Worm (Caenorhabditis elegans) whole organism, young adult: Measurements from ENCODE around the gene ppk-2.

Experiments used
- B0336.3 ChIP-seq: fragments of 200-800 bp; sonication (Bioruptor generic); IDR thresholded peaks from 2 replicates; pipeline ENCODE4 v1.3.6; 2022; ENCODE audit warnings: missing genetic modification characterization, missing compliant biosample characterization
- D2030.7 ChIP-seq: fragments of 200-800 bp; sonication (Bioruptor generic); IDR thresholded peaks from 2 replicates; pipeline ENCODE4 v1.3.6; 2022; ENCODE audit warnings: missing genetic modification reagents, missing genetic modification characterization, missing compliant biosample characterization
- F10E7.11 ChIP-seq: sonication (generic microtip); optimal IDR thresholded peaks from 2 replicates; lab custom pipeline; 2017; ENCODE audit warnings: mild to moderate bottlenecking, missing genetic modification characterization, moderate library complexity, missing compliant biosample characterization
- F33H1.4 ChIP-seq: fragments of 200-800 bp; sonication (Bioruptor generic); IDR thresholded peaks from 2 replicates; pipeline ENCODE4 v1.3.6; 2022; ENCODE audit warnings: missing genetic modification reagents, missing genetic modification characterization, missing compliant biosample characterization
- F49E8.2 ChIP-seq: sonication (generic microtip); optimal IDR thresholded peaks from 3 replicates; lab custom pipeline; 2017; ENCODE audit warnings: missing genetic modification characterization, mild to moderate bottlenecking, missing compliant biosample characterization, antibody characterized with exemption, moderate library complexity; ENCODE audit not compliant: insufficient read depth
- F57A8.1 ChIP-seq: fragments of 200-800 bp; sonication (Bioruptor generic); optimal IDR thresholded peaks from 2 replicates; lab custom pipeline; 2018; ENCODE audit warnings: mild to moderate bottlenecking, missing genetic modification characterization, moderate library complexity, missing compliant biosample characterization
- K11D2.4 ChIP-seq: fragments of 200-800 bp; sonication (Bioruptor generic); IDR thresholded peaks from 2 replicates; pipeline ENCODE4 v1.3.6; 2022; ENCODE audit warnings: missing genetic modification reagents, missing genetic modification characterization, missing compliant biosample characterization
- Y53G8AR.9 ChIP-seq: fragments of 200-800 bp; sonication (Bioruptor generic); conservative IDR thresholded peaks from 2 replicates; pipeline ENCODE4 v1.3.6; 2022; ENCODE audit warnings: missing genetic modification reagents, missing genetic modification characterization, missing compliant biosample characterization
- Y56A3A.18 ChIP-seq: fragments of 200-800 bp; sonication (Bioruptor generic); IDR thresholded peaks from 2 replicates; pipeline ENCODE4 v1.3.6; 2022; ENCODE audit warnings: missing genetic modification reagents, missing genetic modification characterization, missing compliant biosample characterization
- akir-1 ChIP-seq: fragments of 200-800 bp; sonication (Bioruptor generic); optimal IDR thresholded peaks from 2 replicates; lab custom pipeline; 2018; ENCODE audit warnings: mild to moderate bottlenecking, missing genetic modification characterization, moderate library complexity, missing compliant biosample characterization
- athp-1 ChIP-seq: sonication (generic microtip); optimal IDR thresholded peaks from 2 replicates; lab custom pipeline; 2017; ENCODE audit warnings: mild to moderate bottlenecking, missing genetic modification characterization, missing compliant biosample characterization
- ccch-3 ChIP-seq: fragments of 200-800 bp; sonication (Bioruptor generic); optimal IDR thresholded peaks from 2 replicates; lab custom pipeline; 2018; ENCODE audit warnings: mild to moderate bottlenecking, missing genetic modification characterization, missing compliant biosample characterization
- cebp-1 ChIP-seq, 2 experiments: fragments of 200-800 bp in 1 of 2; sonication (Bioruptor generic) in 1 of 2; sonication (generic microtip) in 1 of 2; IDR thresholded peaks in 1 of 2; optimal IDR thresholded peaks in 1 of 2; 2 replicates each; pipeline versions ENCODE4 v1.3.6 to Lab custom; 2017 to 2022; ENCODE audit warnings: missing compliant biosample characterization in 2 of 2, missing genetic modification characterization in 2 of 2, mild to moderate bottlenecking in 1 of 2, missing genetic modification reagents in 1 of 2, moderate library complexity in 1 of 2
- ceh-100 ChIP-seq: fragments of 200-800 bp; sonication (Bioruptor generic); IDR thresholded peaks from 2 replicates; pipeline ENCODE4 v1.3.6; 2022; ENCODE audit warnings: missing genetic modification reagents, missing genetic modification characterization, missing compliant biosample characterization
- chd-7 ChIP-seq: sonication (generic microtip); optimal IDR thresholded peaks from 2 replicates; lab custom pipeline; 2016; ENCODE audit warnings: mild to moderate bottlenecking, missing genetic modification characterization, moderate library complexity, missing compliant biosample characterization
- dox-1 ChIP-seq: fragments of 200-800 bp; sonication (Bioruptor generic); IDR thresholded peaks from 2 replicates; pipeline ENCODE4 v1.3.6; 2022; ENCODE audit warnings: missing genetic modification reagents, missing genetic modification characterization, missing compliant biosample characterization
- dpff-1 ChIP-seq: sonication (generic microtip); optimal IDR thresholded peaks from 2 replicates; lab custom pipeline; 2017; ENCODE audit warnings: mild to moderate bottlenecking, missing genetic modification characterization, missing compliant biosample characterization
- dpl-1 ChIP-seq: fragments of 150-350 bp; optimal IDR thresholded peaks from 2 replicates; lab custom pipeline; 2014; ENCODE audit warnings: missing biosample characterization, missing genetic modification reagents, missing genetic modification characterization
- efl-1 ChIP-seq: fragments of 150-350 bp; optimal IDR thresholded peaks from 2 replicates; lab custom pipeline; 2014; ENCODE audit warnings: missing biosample characterization, missing genetic modification reagents, missing genetic modification characterization
- him-1 ChIP-seq: sonication (generic microtip); optimal IDR thresholded peaks from 2 replicates; lab custom pipeline; 2016; ENCODE audit warnings: missing genotype, missing genetic modification reagents, missing genetic modification characterization, missing compliant biosample characterization
- hlh-12 ChIP-seq: sonication (generic microtip); optimal IDR thresholded peaks from 2 replicates; lab custom pipeline; 2016; ENCODE audit warnings: missing genetic modification characterization, missing compliant biosample characterization
- hmg-1.2 ChIP-seq: fragments of 200-800 bp; sonication (Bioruptor generic); IDR thresholded peaks from 2 replicates; pipeline ENCODE4 v1.3.6; 2022; ENCODE audit warnings: missing genetic modification reagents, missing genetic modification characterization, missing compliant biosample characterization
- lin-35 ChIP-seq, 3 experiments: fragments of 150-350 bp in 2 of 3; sonication (generic microtip) in 1 of 3; optimal IDR thresholded peaks; 2 replicates each; lab custom pipeline; 2014 to 2018; ENCODE audit warnings: missing biosample characterization in 3 of 3, missing genetic modification characterization in 3 of 3, missing genetic modification reagents in 3 of 3
- lin-40 ChIP-seq: sonication (generic microtip); optimal IDR thresholded peaks from 2 replicates; lab custom pipeline; 2016; ENCODE audit warnings: missing genetic modification characterization, mild to moderate bottlenecking, missing compliant biosample characterization, missing genotype, missing genetic modification reagents
- lin-54 ChIP-seq: fragments of 200-800 bp; sonication (Bioruptor generic); optimal IDR thresholded peaks from 2 replicates; lab custom pipeline; 2018; ENCODE audit warnings: mild to moderate bottlenecking, missing genetic modification characterization, missing compliant biosample characterization
- lsl-1 ChIP-seq: fragments of 200-800 bp; sonication (Bioruptor generic); optimal IDR thresholded peaks from 2 replicates; lab custom pipeline; 2018; ENCODE audit warnings: mild to moderate bottlenecking, missing genetic modification characterization, moderate library complexity, missing compliant biosample characterization
- madf-6 ChIP-seq: fragments of 200-800 bp; sonication (Bioruptor generic); IDR thresholded peaks from 2 replicates; pipeline ENCODE4 v1.3.6; 2022; ENCODE audit warnings: missing genetic modification reagents, missing genetic modification characterization, missing compliant biosample characterization
- mcd-1 ChIP-seq: fragments of 200-800 bp; sonication (Bioruptor generic); IDR thresholded peaks from 2 replicates; pipeline ENCODE4 v1.3.6; 2022; ENCODE audit warnings: missing genetic modification reagents, missing genetic modification characterization, missing compliant biosample characterization
- mes-4 ChIP-seq: sonication (generic microtip); optimal IDR thresholded peaks from 2 replicates; lab custom pipeline; 2016; ENCODE audit warnings: missing genotype, missing genetic modification characterization, missing compliant biosample characterization
- nhr-179 ChIP-seq: sonication (generic microtip); optimal IDR thresholded peaks from 2 replicates; lab custom pipeline; 2016; ENCODE audit warnings: mild to moderate bottlenecking, missing genetic modification characterization, missing compliant biosample characterization
- pbrm-1 ChIP-seq: fragments of 200-800 bp; sonication (Bioruptor generic); IDR thresholded peaks from 2 replicates; pipeline ENCODE4 v1.3.6; 2022; ENCODE audit warnings: missing genetic modification reagents, missing genetic modification characterization, missing compliant biosample characterization
- rcor-1 ChIP-seq: fragments of 200-800 bp; sonication (Bioruptor generic); IDR thresholded peaks from 2 replicates; pipeline ENCODE4 v1.3.6; 2022; ENCODE audit warnings: missing genetic modification reagents, missing genetic modification characterization, missing compliant biosample characterization
- rpc-1 ChIP-seq, 2 experiments: fragments of 150-350 bp in 1 of 2; sonication (generic microtip) in 1 of 2; optimal IDR thresholded peaks; 2 replicates each; lab custom pipeline; 2014 to 2018; ENCODE audit warnings: missing biosample characterization in 1 of 2, missing genetic modification characterization in 1 of 2, missing genetic modification reagents in 1 of 2, missing genotype in 1 of 2
- snpc-1.3 ChIP-seq: sonication (generic microtip); optimal IDR thresholded peaks from 2 replicates; lab custom pipeline; 2017; ENCODE audit warnings: missing genetic modification characterization, mild to moderate bottlenecking, missing compliant biosample characterization, antibody characterized with exemption, moderate library complexity, missing genotype, missing genetic modification reagents; ENCODE audit not compliant: insufficient read depth
- snpc-3.4 ChIP-seq: sonication (generic microtip); optimal IDR thresholded peaks from 2 replicates; lab custom pipeline; 2017; ENCODE audit warnings: missing genetic modification characterization, mild to moderate bottlenecking, missing compliant biosample characterization, antibody characterized with exemption, moderate library complexity, missing genotype, missing genetic modification reagents
- snpc-4 ChIP-seq, 5 experiments: fragments of 150-350 bp in 1 of 5; sonication (generic microtip) in 4 of 5; optimal IDR thresholded peaks; 2 replicates each; lab custom pipeline; 2014 to 2018; ENCODE audit warnings: missing genetic modification characterization in 5 of 5, missing biosample characterization in 3 of 5, antibody characterized with exemption in 2 of 5, mild to moderate bottlenecking in 2 of 5, missing compliant biosample characterization in 2 of 5, missing genotype in 2 of 5, moderate library complexity in 2 of 5, missing genetic modification reagents in 1 of 5
- tbp1 ChIP-seq: fragments of 200-800 bp; sonication (Bioruptor generic); optimal IDR thresholded peaks from 2 replicates; lab custom pipeline; 2018; ENCODE audit warnings: mild to moderate bottlenecking, missing genetic modification characterization, missing compliant biosample characterization
- xnd-1 ChIP-seq: sonication (generic microtip); optimal IDR thresholded peaks from 2 replicates; lab custom pipeline; 2016; ENCODE audit warnings: missing genotype, missing genetic modification reagents, missing genetic modification characterization, missing compliant biosample characterization
- zfh-2 ChIP-seq: fragments of 200-800 bp; sonication (Bioruptor generic); conservative IDR thresholded peaks from 2 replicates; pipeline ENCODE4 v1.3.6; 2022; ENCODE audit warnings: missing genetic modification reagents, missing genetic modification characterization, missing compliant biosample characterization
- ztf-6 ChIP-seq: fragments of 200-800 bp; sonication (Bioruptor generic); IDR thresholded peaks from 2 replicates; pipeline ENCODE4 v1.3.6; 2022; ENCODE audit warnings: missing genetic modification reagents, missing genetic modification characterization, missing compliant biosample characterization

The ppk-2 gene

DNA sequence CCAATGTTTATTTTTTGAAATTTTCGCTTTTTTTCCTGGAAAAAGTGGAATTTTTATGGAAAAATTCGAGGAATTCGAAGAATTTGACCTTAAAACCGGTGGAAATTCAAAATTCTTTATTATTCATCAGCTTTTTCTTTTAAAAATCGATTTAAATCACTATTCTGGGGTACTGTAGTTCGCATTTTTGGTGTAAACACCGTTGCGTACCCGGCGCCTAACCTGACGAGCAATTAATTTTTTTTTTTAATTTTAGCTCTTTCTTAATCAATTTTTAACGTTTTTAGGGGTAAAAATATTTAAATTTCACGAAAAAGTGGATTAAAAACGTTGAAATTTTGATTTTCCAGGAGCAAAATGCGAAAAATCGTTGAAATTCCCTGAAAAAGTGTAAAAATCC lies 31.8 kb downstream of the ppk-2 start:
- TF ChIP-seq lsl-1 (peak; percentile 82), Y56A3A.18 (GFP tag; lab: Robert Waterston, UW) (no peak), ztf-6 (no peak), dpff-1 (tag; lab: Kevin White, UChicago) (no peak), lin-54 (GFP tag; lab: Kevin White, UChicago) (peak; percentile 48), F33H1.4 (peak; percentile 23; the same call in 1 of the 2 replicates), cebp-1 (GFP tag; IDR thresholded peaks at IDR 0.05; lab: Robert Waterston, UW) (no peak), cebp-1 (tag; optimal IDR thresholded peaks at IDR 0.05; lab: Kevin White, UChicago) (no peak), F10E7.11 (no peak), ceh-100 (GFP tag; lab: Robert Waterston, UW) (no peak), madf-6 (GFP tag; lab: Robert Waterston, UW) (peak; percentile 59; the same call in 1 of the 2 replicates)

DNA sequence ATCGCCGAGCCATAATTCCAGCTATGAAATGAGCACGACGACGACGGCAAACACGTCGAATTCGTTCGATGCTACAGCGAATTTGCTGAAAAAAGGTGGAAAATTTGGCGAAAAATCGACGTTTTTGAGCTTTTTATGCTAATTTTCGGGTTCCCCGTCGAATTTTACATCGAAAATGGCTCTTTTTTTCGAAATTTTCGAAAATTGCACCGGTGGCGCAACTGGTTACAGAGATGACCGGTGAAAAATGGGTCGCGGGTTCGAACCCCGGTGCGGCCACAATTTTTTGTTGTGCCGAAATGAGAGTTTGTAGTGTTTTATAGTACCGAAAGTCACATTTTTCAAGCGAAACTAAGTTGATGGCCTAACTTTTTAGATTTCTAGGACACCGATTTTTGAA lies 35.4 kb downstream of the ppk-2 start:
- TF ChIP-seq tbp1 (GFP tag; lab: Kevin White, UChicago) (peak; percentile 70), akir-1 (GFP tag; lab: Kevin White, UChicago) (no peak), rpc-1 (optimal IDR thresholded peaks at IDR 0.05; lab: Kevin White, UChicago) (no peak), rpc-1 (tag; optimal IDR thresholded peaks at IDR 0.05; lab: Kevin White, UChicago) (peak; percentile 53), zfh-2 (GFP tag; lab: Robert Waterston, UW) (0 out of 2 replicates have a peak, but pooled peaks have one; percentile 3)

DNA sequence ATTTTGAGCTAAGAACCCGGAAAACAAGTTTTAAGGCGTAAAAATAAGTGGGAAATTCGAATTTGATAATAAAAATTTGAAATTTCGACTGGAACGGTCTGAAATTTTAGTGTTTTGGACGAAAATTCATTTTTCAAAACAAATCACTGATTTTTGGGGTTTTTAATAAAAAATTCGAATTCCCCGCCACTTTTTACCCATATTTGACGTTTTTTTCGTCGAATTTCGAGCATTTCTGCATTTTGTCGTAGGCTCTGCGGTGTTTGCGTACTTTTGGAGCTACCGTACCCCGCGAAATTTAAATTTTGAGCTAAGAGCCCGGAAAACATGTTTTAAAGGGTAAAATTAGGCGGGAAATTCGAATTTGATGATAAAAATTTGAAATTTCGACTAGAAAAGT lies 48.5 kb downstream of the ppk-2 start:
- no peak for TF ChIP-seq mes-4 (tag; lab: Kevin White, UChicago)
- TF ChIP-seq lsl-1, result peak; percentile 30
- TF ChIP-seq K11D2.4, result no peak

DNA sequence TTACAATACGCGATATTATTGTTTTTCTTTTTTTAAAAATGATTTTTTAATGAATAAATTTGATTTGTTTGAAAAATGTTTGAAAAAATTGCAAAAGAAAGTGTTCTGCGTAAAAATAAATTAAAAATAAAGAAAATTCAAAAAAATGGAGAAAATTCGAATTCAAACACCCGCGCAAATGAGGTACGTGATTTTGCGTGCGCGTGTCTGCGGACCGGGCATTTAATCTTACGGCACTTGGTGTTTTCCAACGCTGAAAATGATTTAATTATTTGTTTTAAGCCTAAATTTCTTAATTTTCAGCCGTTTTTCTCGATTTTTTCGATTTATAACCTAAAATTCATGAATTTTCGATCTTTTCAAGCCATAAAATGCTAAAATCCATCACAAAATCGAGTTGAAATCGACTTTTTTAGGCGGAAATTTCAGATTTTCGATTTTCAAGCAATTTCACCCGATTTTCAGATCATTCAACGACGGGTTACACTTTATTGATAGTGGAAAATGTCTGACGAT lies 49.4 kb downstream of the ppk-2 start, which contains the start of gene gcn-1:
gcn-1 (plus strand) TSS at position 466 of the 516 bp plus-strand sequence.
- TF ChIP-seq F49E8.2 (tag; lab: Kevin White, UChicago) (no peak), nhr-179 (tag; lab: Kevin White, UChicago) (no peak), efl-1 (GFP tag; lab: Kevin White, UChicago) (peak; percentile 84), snpc-1.3 (tag; lab: Kevin White, UChicago) (peak; percentile 45), pbrm-1 (GFP tag; lab: Robert Waterston, UW) (peak; percentile 48; the same call in 1 of the 2 replicates), D2030.7 (GFP tag; lab: Robert Waterston, UW) (peak; percentile 25; the same call in 1 of the 2 replicates), lin-54 (GFP tag; lab: Kevin White, UChicago) (peak; percentile 98), lin-40 (tag; lab: Kevin White, UChicago) (peak; percentile 67), hlh-12 (tag; lab: Kevin White, UChicago) (no peak), lsl-1 (peak; percentile 66), lin-35 (GFP tag; optimal IDR thresholded peaks at IDR 0.05; lab: Kevin White, UChicago) (peak; percentile 37 to 96 (median 57)), F33H1.4 (peak; percentile 50), dox-1 (GFP tag; lab: Robert Waterston, UW) (0 out of 2 replicates have a peak, but pooled peaks have one; percentile 16), rcor-1 (0 out of 2 replicates have a peak, but pooled peaks have one; percentile 27), dpl-1 (GFP tag; lab: Kevin White, UChicago) (peak; percentile 90), mcd-1 (GFP tag; lab: Robert Waterston, UW) (peak; percentile 77), snpc-4 (GFP tag; optimal IDR thresholded peaks at IDR 0.05; lab: Kevin White, UChicago) (no peak), snpc-4 (tag; optimal IDR thresholded peaks at IDR 0.05; lab: Kevin White, UChicago) (no peak), F57A8.1 (GFP tag; lab: Kevin White, UChicago) (no peak), ccch-3 (GFP tag; lab: Kevin White, UChicago) (no peak), Y53G8AR.9 (GFP tag; lab: Robert Waterston, UW) (0 out of 2 replicates have a peak, but pooled peaks have one; percentile 35), athp-1 (tag; lab: Kevin White, UChicago) (no peak), hmg-1.2 (GFP tag; lab: Robert Waterston, UW) (0 out of 2 replicates have a peak, but pooled peaks have one; percentile 28), B0336.3 (GFP tag; lab: Robert Waterston, UW) (peak; percentile 66), cebp-1 (GFP tag; IDR thresholded peaks at IDR 0.05; lab: Robert Waterston, UW) (no peak), cebp-1 (tag; optimal IDR thresholded peaks at IDR 0.05; lab: Kevin White, UChicago) (peak; percentile 46), snpc-3.4 (tag; lab: Kevin White, UChicago) (peak; percentile 24), chd-7 (tag; lab: Kevin White, UChicago) (no peak), xnd-1 (peak; percentile 5), him-1 (tag; lab: Kevin White, UChicago) (peak; percentile 54)
